Fruit fly (Drosophila melanogaster): Measurements from ENCODE around the gene Prp18.

DNA sequence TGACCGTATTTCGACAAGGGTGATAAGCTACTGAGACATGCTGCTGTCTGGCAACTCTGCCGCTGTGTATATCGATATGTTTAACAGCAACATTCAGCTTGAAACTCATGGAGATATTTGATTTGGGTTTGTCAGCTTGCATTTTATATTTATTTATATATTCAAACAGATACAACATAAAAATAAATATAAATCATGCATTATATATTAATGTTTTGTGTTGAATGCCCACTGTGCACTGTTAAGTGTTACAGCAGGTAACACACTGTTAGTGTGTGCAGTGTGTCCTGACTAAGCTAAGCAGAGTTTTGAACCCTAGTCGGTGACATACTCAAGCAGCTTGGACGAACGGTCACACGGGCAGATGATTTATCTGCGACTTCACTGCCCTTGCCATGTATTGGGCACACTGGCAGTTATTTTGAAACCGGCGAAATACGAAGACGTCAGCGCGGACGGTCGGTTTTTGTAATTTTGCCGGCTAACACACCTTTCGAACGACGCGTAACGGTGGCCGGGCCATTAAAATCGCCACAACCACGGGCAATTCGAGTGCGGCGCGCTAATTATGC lies 47.4 kb downstream of the Prp18 start, which contains the start of the genes snRNP-U1-C and gukh:
- no peak for TF ChIP-seq tai (GFP tag; optimal IDR thresholded peaks at IDR 0.05)
- TF ChIP-seq fru (GFP tag; optimal IDR thresholded peaks at IDR 0.05) = peak; percentile 54
- no peak for TF ChIP-seq pan (optimal IDR thresholded peaks at IDR 0.05)
- TF ChIP-seq ey (GFP tag; optimal IDR thresholded peaks at IDR 0.05) = peak; percentile 58
- TF ChIP-seq Sp1 (GFP tag; optimal IDR thresholded peaks at IDR 0.05) = peak; percentile 69
- no peak for TF ChIP-seq dmrt93B (GFP tag; optimal IDR thresholded peaks at IDR 0.05)
- peak; percentile 62 for TF ChIP-seq Hr83 (GFP tag; optimal IDR thresholded peaks at IDR 0.05; ENCODE audit: poor library complexity, severe bottlenecking)
- no peak for TF ChIP-seq Mio (GFP tag; optimal IDR thresholded peaks at IDR 0.05)
- TF ChIP-seq lola (GFP tag; optimal IDR thresholded peaks at IDR 0.05) = no peak
- peak; percentile 36 for TF ChIP-seq dsf (GFP tag; optimal IDR thresholded peaks at IDR 0.05; ENCODE audit: borderline replicate concordance)
- peak; percentile 44 for TF ChIP-seq br (GFP tag; optimal IDR thresholded peaks at IDR 0.05)
- peak; percentile 36 for TF ChIP-seq Jra (GFP tag; optimal IDR thresholded peaks at IDR 0.05)

All from whole organism, wandering third instar larva.